Worm (Caenorhabditis elegans): ENCODE results near the gene F38B2.3.
A peak's percentile ranks its signal among the peaks of the same experiment; 100 is the strongest.

Gene F38B2.3

ce11 chrX:11299642-11300307 lies 13.6 kb upstream of the F38B2.3 start, which contains the start of the genes snrp-40.1 and F08G12.3 (continued):
- TF ChIP-seq ceh-62 (tag; optimal IDR thresholded peaks at IDR 0.05) (no peak), hlh-30 (tag; optimal IDR thresholded peaks at IDR 0.05; ENCODE audit: insufficient read depth) (peak; percentile 90), ces-1 (GFP tag; optimal IDR thresholded peaks at IDR 0.05) (no peak), lin-15B (tag; optimal IDR thresholded peaks at IDR 0.05) (no peak), attf-4 (tag; optimal IDR thresholded peaks at IDR 0.05) (no peak), rbr-2 (tag; optimal IDR thresholded peaks at IDR 0.05) (peak; percentile 89), mxl-3 (GFP tag; optimal IDR thresholded peaks at IDR 0.05) (peak; percentile 93), zip-11 (GFP tag; IDR thresholded peaks at IDR 0.05) (no peak), T26A8.4 (GFP tag; IDR thresholded peaks at IDR 0.05) (peak; percentile 51; the same call in 1 of the 2 replicates), spr-3 (GFP tag; optimal IDR thresholded peaks at IDR 0.05) (no peak), dmd-6 (GFP tag; IDR thresholded peaks at IDR 0.05) (peak; percentile 79), dpl-1 (GFP tag; optimal IDR thresholded peaks at IDR 0.05) (peak; percentile 62), mdl-1 (tag; optimal IDR thresholded peaks at IDR 0.05) (peak; percentile 59 to 88), nhr-111 (GFP tag; optimal IDR thresholded peaks at IDR 0.05) (no peak), nhr-77 (tag; optimal IDR thresholded peaks at IDR 0.05) (peak; percentile 78)

ce11 chrX:11296683-11297365 lies 10.7 kb upstream of the F38B2.3 start, which contains the start of gene inx-2:
Gene inx-2, minus strand, starts transcription at chrX:11296733.
- TF ChIP-seq lin-15B (tag; optimal IDR thresholded peaks at IDR 0.05) (no peak), dmd-8 (GFP tag; IDR thresholded peaks at IDR 0.05) (0 out of 2 replicates have a peak, but pooled peaks have one; percentile 32), set-16 (GFP tag; IDR thresholded peaks at IDR 0.05) (0 out of 2 replicates have a peak, but pooled peaks have one; percentile 26), nhr-111 (GFP tag; optimal IDR thresholded peaks at IDR 0.05) (no peak), daf-19 (GFP tag; conservative IDR thresholded peaks at IDR 0.05) (no peak)

- TF ChIP-seq F26F4.8 (GFP tag; conservative IDR thresholded peaks at IDR 0.05): no peak
- no peak for TF ChIP-seq nhr-76 (tag; optimal IDR thresholded peaks at IDR 0.05)
- no peak for TF ChIP-seq spr-3 (GFP tag; optimal IDR thresholded peaks at IDR 0.05)
- no peak for TF ChIP-seq lin-38 (GFP tag; IDR thresholded peaks at IDR 0.05)
- no peak for TF ChIP-seq nhr-77 (tag; optimal IDR thresholded peaks at IDR 0.05)
- no peak for TF ChIP-seq ceh-32 (tag; optimal IDR thresholded peaks at IDR 0.05; ENCODE audit: poor library complexity)
- TF ChIP-seq zfp-2 (tag; optimal IDR thresholded peaks at IDR 0.05): no peak
- TF ChIP-seq unc-39 (tag; optimal IDR thresholded peaks at IDR 0.05): no peak
Observed at ce11 chrX:11290528-11290927, 4.4 kb upstream of the F38B2.3 start.

- no peak for TF ChIP-seq hif-1 (tag; optimal IDR thresholded peaks at IDR 0.05)
- no peak for TF ChIP-seq daf-16 (GFP tag; optimal IDR thresholded peaks at IDR 0.05)
- TF ChIP-seq daf-16 (tag; optimal IDR thresholded peaks at IDR 0.05): peak; percentile 86
- TF ChIP-seq nhr-28 (tag; optimal IDR thresholded peaks at IDR 0.05): peak; percentile 81
- peak; percentile 78 for TF ChIP-seq pqm-1 (tag; optimal IDR thresholded peaks at IDR 0.05)
- TF ChIP-seq Y5F2A.4 (GFP tag; optimal IDR thresholded peaks at IDR 0.05): no peak
- peak; percentile 19 for TF ChIP-seq hlh-11 (tag; optimal IDR thresholded peaks at IDR 0.05)
- no peak for TF ChIP-seq ceh-28 (tag; optimal IDR thresholded peaks at IDR 0.05)
- TF ChIP-seq dve-1 (tag; optimal IDR thresholded peaks at IDR 0.05; ENCODE audit: insufficient read depth): peak; percentile 6
Observed at ce11 chrX:11289925-11290324, 3.8 kb upstream of the F38B2.3 start.

Data from whole organism, L4 larva.